Worm (Caenorhabditis elegans) whole organism, L4/young adult: ENCODE results near the gene rtfo-1.

Experiments used
- W03F9.2 ChIP-seq: fragments of 150-350 bp; optimal IDR thresholded peaks from 2 replicates; lab custom pipeline; 2014; ENCODE audit warnings: missing biosample characterization, missing genetic modification characterization
- dao-5 ChIP-seq: sonication (generic microtip); optimal IDR thresholded peaks from 2 replicates; lab custom pipeline; 2016; ENCODE audit warnings: missing genotype, missing genetic modification characterization, moderate library complexity, missing compliant biosample characterization
- him-1 ChIP-seq: sonication (generic microtip); optimal IDR thresholded peaks from 2 replicates; lab custom pipeline; 2016; ENCODE audit warnings: missing genotype, missing genetic modification reagents, missing genetic modification characterization, missing compliant biosample characterization

- TF ChIP-seq him-1 (no peak), dao-5 (tag; lab: Kevin White, UChicago) (no peak), W03F9.2 (tag; lab: Kevin White, UChicago) (no peak)
Observed at ce11 chrV:9615725-9616124, 33.3 kb upstream of the rtfo-1 start, which contains the start of gene pqn-63.
